Worm (Caenorhabditis elegans): ENCODE data around the gene cdf-2.

Gene cdf-2

DNA sequence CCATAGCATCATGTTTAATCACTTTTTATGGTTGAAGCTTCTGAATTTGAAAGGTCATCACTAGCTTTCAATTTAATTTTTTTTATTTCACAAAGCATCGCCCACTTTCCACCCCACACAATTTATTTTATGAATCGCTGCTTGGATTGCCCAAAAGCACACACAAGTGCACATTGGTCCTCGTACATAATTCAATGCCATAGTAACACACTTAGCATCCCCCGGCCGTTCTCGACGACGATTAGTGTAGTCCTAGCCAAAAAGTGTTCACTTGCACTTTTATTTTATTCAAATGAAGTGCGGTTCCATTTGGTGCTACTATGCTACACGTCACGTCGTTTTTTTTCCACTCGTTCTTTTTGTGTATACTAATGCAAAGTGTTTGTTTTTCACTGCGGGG lies 12.3 kb upstream of the cdf-2 start:
- TF ChIP-seq tra-1 (GFP tag; IDR thresholded peaks at IDR 0.05) (no peak), unc-62 (GFP tag; optimal IDR thresholded peaks at IDR 0.05 in 1 of 2) (no peak), unc-62 (tag; optimal IDR thresholded peaks at IDR 0.05) (no peak), T20F7.1 (GFP tag; optimal IDR thresholded peaks at IDR 0.05) (no peak), F49E8.2 (tag; optimal IDR thresholded peaks at IDR 0.05; ENCODE audit: borderline replicate concordance) (no peak), nhr-25 (tag; optimal IDR thresholded peaks at IDR 0.05; ENCODE audit: borderline replicate concordance, insufficient read depth) (no peak), nhr-11 (tag; optimal IDR thresholded peaks at IDR 0.05) (no peak)

DNA sequence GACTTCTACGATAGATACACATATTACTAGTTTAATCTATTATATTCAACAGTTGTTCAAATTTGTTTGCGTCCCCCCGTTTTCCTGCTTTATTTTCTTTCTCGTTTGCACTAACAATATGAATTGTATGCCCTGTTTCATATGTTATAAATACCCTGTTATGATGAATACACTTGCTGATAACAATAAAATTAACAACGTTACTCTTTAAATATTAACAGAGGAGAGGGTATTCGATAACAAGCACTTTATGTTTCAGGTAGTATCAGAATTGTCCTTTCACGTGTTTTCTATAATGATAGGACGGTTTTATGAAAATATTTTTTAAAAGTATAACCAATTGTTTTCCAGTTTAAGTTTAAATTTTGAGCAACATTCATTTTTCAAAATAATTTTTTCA lies 11.7 kb upstream of the cdf-2 start:
- no peak for TF ChIP-seq spr-1 (tag; optimal IDR thresholded peaks at IDR 0.05)
- peak; percentile 40 for TF ChIP-seq nhr-77 (tag; optimal IDR thresholded peaks at IDR 0.05)
- TF ChIP-seq lim-7 (GFP tag; IDR thresholded peaks at IDR 0.05), result no peak
- TF ChIP-seq daf-16 (GFP tag; optimal IDR thresholded peaks at IDR 0.05), result no peak
- TF ChIP-seq daf-16 (tag; optimal IDR thresholded peaks at IDR 0.05), result peak; percentile 96
- peak; percentile 50 for TF ChIP-seq pqm-1 (tag; optimal IDR thresholded peaks at IDR 0.05)
- TF ChIP-seq php-3 (GFP tag; IDR thresholded peaks at IDR 0.05), result no peak
- TF ChIP-seq skn-1 (tag; optimal IDR thresholded peaks at IDR 0.05), result no peak
- TF ChIP-seq nhr-28 (tag; optimal IDR thresholded peaks at IDR 0.05), result peak; percentile 58

DNA sequence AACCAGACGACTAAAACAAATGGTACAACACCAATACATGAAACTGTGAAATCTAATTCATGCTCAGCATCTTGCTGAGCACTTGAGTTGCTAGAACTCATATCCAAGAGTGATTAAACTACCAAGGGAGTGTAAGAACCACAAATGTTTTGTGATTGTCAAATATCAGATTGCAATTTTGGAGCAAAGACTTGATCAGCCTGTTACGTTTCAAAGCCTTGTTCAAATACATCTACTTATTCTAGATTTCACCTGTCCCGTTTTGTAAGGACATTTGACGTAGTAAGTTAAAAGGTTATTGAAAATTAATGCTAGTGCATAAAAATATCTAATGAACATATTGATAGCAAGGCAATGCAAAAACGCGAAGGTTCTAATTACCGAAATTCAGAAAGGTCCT lies 10.6 kb upstream of the cdf-2 start, which contains the start of gene F45E6.1:
Gene F45E6.1, minus strand, starts transcription at position 101 of the 400 bp plus-strand sequence.
- TF ChIP-seq unc-62 (GFP tag; optimal IDR thresholded peaks at IDR 0.05 in 1 of 2) (peak in 1 of 2 experiments; percentile 35), unc-62 (tag; optimal IDR thresholded peaks at IDR 0.05) (no peak), F37D6.2 (tag; optimal IDR thresholded peaks at IDR 0.05) (no peak)

DNA sequence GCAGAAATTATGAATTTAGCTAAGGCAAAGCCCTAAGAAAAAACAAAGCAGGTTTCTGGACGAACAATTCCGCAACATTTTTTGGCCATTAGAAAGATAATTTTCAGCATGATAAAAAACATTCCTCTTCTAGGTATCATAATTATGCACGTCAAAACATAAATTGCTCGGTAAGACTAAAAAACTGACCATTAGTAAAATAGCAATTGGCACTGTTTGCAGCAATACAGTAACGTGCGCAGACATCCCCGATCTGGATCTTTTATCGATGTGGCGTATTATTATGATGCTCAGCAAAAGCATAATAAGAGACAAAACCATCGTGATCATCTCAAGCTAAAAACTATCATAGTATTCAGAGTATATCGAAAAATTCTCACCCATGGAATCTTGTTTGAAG lies 9.7 kb upstream of the cdf-2 start:
- peak; percentile 54 for TF ChIP-seq aha-1 (tag)
- peak in 1 of 2 experiments; percentile 6 for TF ChIP-seq unc-62 (GFP tag; optimal IDR thresholded peaks at IDR 0.05 in 1 of 2)
- no peak for TF ChIP-seq unc-62 (tag; optimal IDR thresholded peaks at IDR 0.05)
- no peak for TF ChIP-seq nhr-25 (tag; optimal IDR thresholded peaks at IDR 0.05; ENCODE audit: borderline replicate concordance, insufficient read depth)

DNA sequence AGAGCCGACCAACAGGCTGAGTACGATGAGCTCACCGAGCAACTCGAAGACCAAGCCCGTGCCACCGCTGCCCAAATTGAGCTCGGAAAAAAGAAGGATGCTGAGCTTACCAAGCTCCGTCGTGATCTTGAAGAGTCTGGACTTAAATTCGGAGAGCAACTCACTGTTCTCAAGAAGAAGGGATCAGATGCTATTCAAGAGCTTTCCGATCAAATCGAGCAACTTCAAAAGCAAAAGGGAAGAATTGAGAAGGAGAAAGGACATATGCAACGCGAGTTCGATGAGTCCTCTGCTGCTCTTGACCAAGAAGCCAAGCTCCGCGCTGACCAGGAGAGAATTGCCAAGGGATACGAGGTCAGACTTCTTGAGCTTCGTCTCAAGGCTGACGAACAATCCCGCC lies 5.5 kb upstream of the cdf-2 start:
- TF ChIP-seq set-16 (GFP tag; IDR thresholded peaks at IDR 0.05), result 0 out of 2 replicates have a peak, but pooled peaks have one; percentile 10
- no peak for TF ChIP-seq hmg-1.1 (GFP tag; IDR thresholded peaks at IDR 0.05)
- TF ChIP-seq aha-1 (tag), result peak; percentile 94
- no peak for TF ChIP-seq gei-8 (GFP tag; optimal IDR thresholded peaks at IDR 0.05)

DNA sequence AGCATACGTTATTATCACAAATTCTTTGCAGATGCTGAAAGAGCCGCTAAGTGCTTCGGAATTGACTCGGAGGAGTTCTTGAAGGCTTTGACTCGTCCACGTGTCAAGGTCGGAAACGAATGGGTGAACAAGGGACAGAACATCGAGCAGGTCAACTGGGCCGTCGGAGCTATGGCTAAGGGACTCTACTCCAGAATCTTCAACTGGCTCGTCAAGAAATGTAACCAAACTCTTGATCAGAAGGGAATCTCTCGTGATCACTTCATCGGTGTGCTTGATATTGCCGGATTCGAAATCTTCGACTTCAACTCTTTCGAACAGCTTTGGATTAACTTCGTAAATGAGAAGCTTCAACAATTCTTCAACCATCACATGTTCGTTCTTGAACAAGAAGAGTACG lies 3.1 kb upstream of the cdf-2 start:
- TF ChIP-seq unc-62 (GFP tag; optimal IDR thresholded peaks at IDR 0.05 in 1 of 2) (peak in 1 of 2 experiments; percentile 94), unc-62 (tag; optimal IDR thresholded peaks at IDR 0.05) (no peak), egl-43 (GFP tag; IDR thresholded peaks at IDR 0.05) (no peak)

DNA sequence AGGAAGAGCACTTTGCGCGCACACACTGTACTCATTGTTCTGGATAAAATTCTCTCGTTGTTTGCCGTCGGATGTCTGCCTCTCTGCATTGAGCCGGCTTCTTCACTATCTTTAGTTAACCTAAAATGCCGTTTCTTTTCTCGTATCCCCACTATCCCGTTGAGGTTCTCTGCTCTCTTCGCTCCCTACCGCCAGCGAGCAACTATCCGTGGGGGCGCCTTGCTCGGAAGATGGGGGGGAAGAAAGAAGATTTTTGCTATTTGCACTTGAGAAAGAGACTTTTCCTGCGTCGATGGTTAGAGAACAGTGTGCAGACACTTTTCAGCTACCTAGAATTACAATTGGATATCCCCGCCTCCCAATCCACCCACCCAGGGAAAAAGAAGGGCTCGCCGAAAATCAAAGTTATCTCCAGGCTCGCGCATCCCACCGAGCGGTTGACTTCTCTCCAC lies 969 bp upstream of the cdf-2 start, which contains the start of gene myo-2:
Gene myo-2, plus strand, starts transcription at position 402 of the 452 bp plus-strand sequence.
- no peak for TF ChIP-seq nhr-77 (tag; optimal IDR thresholded peaks at IDR 0.05)
- TF ChIP-seq ces-1 (GFP tag; optimal IDR thresholded peaks at IDR 0.05), result no peak
- TF ChIP-seq Y105C5A.15 (GFP tag; IDR thresholded peaks at IDR 0.05), result no peak
- peak; percentile 14; the same call in 1 of the 2 replicates for TF ChIP-seq set-16 (GFP tag; IDR thresholded peaks at IDR 0.05)
- no peak for TF ChIP-seq tag-97 (GFP tag; IDR thresholded peaks at IDR 0.05)
- TF ChIP-seq nhr-25 (tag; optimal IDR thresholded peaks at IDR 0.05; ENCODE audit: borderline replicate concordance, insufficient read depth), result no peak

DNA sequence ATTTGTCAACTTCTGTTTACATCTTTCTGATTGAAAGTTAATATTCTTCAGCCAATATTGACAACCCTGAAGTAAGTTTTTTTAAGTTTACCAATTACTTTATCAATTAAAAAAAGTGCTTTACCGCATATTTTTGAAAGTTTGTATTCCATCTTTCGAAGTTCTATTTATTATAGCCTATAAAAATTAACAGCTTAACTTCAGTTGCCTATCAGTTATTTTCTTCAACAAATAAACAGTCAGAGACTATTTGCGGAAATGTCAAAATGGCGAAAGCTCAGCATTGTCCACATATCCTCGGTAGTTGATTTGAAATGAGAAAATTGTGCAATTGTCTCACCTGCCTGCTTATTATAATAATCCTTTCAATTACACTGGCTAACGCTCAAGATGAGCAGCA lies 3.2 kb downstream of the cdf-2 start, which contains the start of gene T18D3.5:
Gene T18D3.5, plus strand, starts transcription at position 301 of the 400 bp plus-strand sequence.
- TF ChIP-seq nhr-42 (GFP tag; IDR thresholded peaks at IDR 0.05) (no peak), ztf-11 (tag; optimal IDR thresholded peaks at IDR 0.05) (no peak)
